Fruit fly (Drosophila melanogaster) whole organism, wandering third instar larva: Measurements from ENCODE around the gene Ns4.

Experiments used
- Abd-B ChIP-seq: fragments of >200 bp; optimal IDR thresholded peaks from 2 replicates; lab custom pipeline; 2017; ENCODE audit warnings: missing biosample characterization, missing genetic modification characterization
- CG32264 ChIP-seq: fragments of 200-800 bp; sonication (Bioruptor generic); optimal IDR thresholded peaks from 2 replicates; lab custom pipeline; 2016; ENCODE audit warnings: missing biosample characterization, missing genetic modification characterization
- CG9705 ChIP-seq: fragments of 200-800 bp; sonication (Bioruptor generic); optimal IDR thresholded peaks from 2 replicates; lab custom pipeline; 2018; ENCODE audit warnings: missing biosample characterization, mild to moderate bottlenecking, missing genetic modification characterization
- CrebA ChIP-seq: fragments of 200-800 bp; sonication (Bioruptor generic); optimal IDR thresholded peaks from 2 replicates; lab custom pipeline; 2016; ENCODE audit warnings: missing biosample characterization, mild to moderate bottlenecking, missing genetic modification characterization, borderline replicate concordance
- Dfd ChIP-seq: fragments of >200 bp; optimal IDR thresholded peaks from 2 replicates; lab custom pipeline; 2017; ENCODE audit warnings: missing biosample characterization, missing genetic modification characterization
- Dif ChIP-seq: fragments of 200-275, 200-300 bp; sonication (Bioruptor generic); optimal IDR thresholded peaks from 2 replicates; lab custom pipeline; 2018; ENCODE audit warnings: missing biosample characterization, missing genetic modification characterization; ENCODE audit not compliant: partially characterized antibody
- GATAd ChIP-seq: sonication (Bioruptor generic); optimal IDR thresholded peaks from 2 replicates; lab custom pipeline; 2016; ENCODE audit warnings: missing biosample characterization, missing genetic modification characterization
- HLH106 ChIP-seq: fragments of 200-800 bp; optimal IDR thresholded peaks from 3 replicates; lab custom pipeline; 2019; ENCODE audit warnings: missing biosample characterization, mild to moderate bottlenecking, missing genetic modification characterization, moderate library complexity
- Hnf4 ChIP-seq: fragments of 200-800 bp; sonication (Bioruptor generic); optimal IDR thresholded peaks from 2 replicates; lab custom pipeline; 2016; ENCODE audit warnings: missing biosample characterization, mild to moderate bottlenecking, missing genetic modification characterization
- Hr78 ChIP-seq: fragments of >200 bp; optimal IDR thresholded peaks from 2 replicates; lab custom pipeline; 2017; ENCODE audit warnings: missing biosample characterization, missing genetic modification characterization
- Hr83 ChIP-seq: fragments of 200-300 bp; sonication (Bioruptor generic); optimal IDR thresholded peaks from 2 replicates; lab custom pipeline; 2016; ENCODE audit warnings: missing biosample characterization, mild to moderate bottlenecking, missing genetic modification characterization, moderate library complexity; ENCODE audit not compliant: poor library complexity, severe bottlenecking
- Jra ChIP-seq: sonication (Bioruptor generic); optimal IDR thresholded peaks from 2 replicates; lab custom pipeline; 2016; ENCODE audit warnings: missing biosample characterization, missing genetic modification characterization
- Mio ChIP-seq: sonication (Bioruptor generic); optimal IDR thresholded peaks from 2 replicates; lab custom pipeline; 2016; ENCODE audit warnings: missing biosample characterization, missing genetic modification characterization
- Myc ChIP-seq: fragments of >200 bp; optimal IDR thresholded peaks from 2 replicates; lab custom pipeline; 2017
- N ChIP-seq: fragments of >200 bp; optimal IDR thresholded peaks from 2 replicates; lab custom pipeline; 2018; ENCODE audit warnings: missing biosample characterization, missing external identifiers, missing genetic modification characterization
- OdsH ChIP-seq: fragments of 200-800 bp; sonication (Bioruptor generic); optimal IDR thresholded peaks from 2 replicates; lab custom pipeline; 2016; ENCODE audit warnings: missing biosample characterization, mild to moderate bottlenecking, missing genetic modification characterization
- Rel ChIP-seq, 2 experiments: fragments of 200-800 bp; sonication (Bioruptor generic) in 1 of 2; optimal IDR thresholded peaks; 2 replicates in 1 of 2; 3 replicates in 1 of 2; lab custom pipeline; 2016 to 2019; ENCODE audit warnings: mild to moderate bottlenecking in 2 of 2, missing biosample characterization in 2 of 2, missing genetic modification characterization in 2 of 2, moderate library complexity in 1 of 2
- Sp1 ChIP-seq: fragments of 200-800 bp; sonication (Bioruptor generic); optimal IDR thresholded peaks from 3 replicates; lab custom pipeline; 2019; ENCODE audit warnings: missing biosample characterization, mild to moderate bottlenecking, missing genetic modification characterization, moderate library complexity
- Vsx2 ChIP-seq: fragments of 200-300, 225-300 bp; sonication (Bioruptor generic); optimal IDR thresholded peaks from 2 replicates; lab custom pipeline; 2018; ENCODE audit warnings: missing biosample characterization, missing genetic modification characterization; ENCODE audit not compliant: partially characterized antibody
- br ChIP-seq: fragments of 200-800 bp; sonication (Bioruptor generic); optimal IDR thresholded peaks from 2 replicates; lab custom pipeline; 2016; ENCODE audit warnings: missing biosample characterization, missing genetic modification characterization
- brk ChIP-seq: fragments of 200-800 bp; sonication (Bioruptor generic); optimal IDR thresholded peaks from 2 replicates; lab custom pipeline; 2016; ENCODE audit warnings: missing biosample characterization, mild to moderate bottlenecking, missing genetic modification characterization
- dl ChIP-seq, 2 experiments: fragments of 175-275, 200-275 bp in 1 of 2; fragments of 200-275 bp in 1 of 2; sonication (Bioruptor generic); optimal IDR thresholded peaks; lab custom pipeline; 2018; ENCODE audit warnings: mild to moderate bottlenecking in 2 of 2, missing biosample characterization in 2 of 2, missing genetic modification characterization in 2 of 2, moderate library complexity in 2 of 2; ENCODE audit not compliant: partially characterized antibody in 2 of 2, insufficient read depth in 1 of 2
- dmrt93B ChIP-seq: fragments of 200-800 bp; sonication (Bioruptor generic); optimal IDR thresholded peaks from 2 replicates; lab custom pipeline; 2018; ENCODE audit warnings: missing biosample characterization, mild to moderate bottlenecking, missing genetic modification characterization
- dsf ChIP-seq: sonication (Bioruptor generic); optimal IDR thresholded peaks from 2 replicates; lab custom pipeline; 2016; ENCODE audit warnings: missing biosample characterization, missing genetic modification characterization, borderline replicate concordance
- ey ChIP-seq: fragments of 200-800 bp; sonication (Bioruptor generic); optimal IDR thresholded peaks from 2 replicates; lab custom pipeline; 2016; ENCODE audit warnings: missing biosample characterization, missing genetic modification characterization
- foxo ChIP-seq, 2 experiments: fragments of 200-800 bp; sonication (Bioruptor generic); optimal IDR thresholded peaks; 2 replicates in 1 of 2; 3 replicates in 1 of 2; lab custom pipeline; 2016 to 2017; ENCODE audit warnings: missing biosample characterization in 2 of 2, missing genetic modification characterization in 2 of 2
- fru ChIP-seq: fragments of 200-800 bp; sonication (Bioruptor generic); optimal IDR thresholded peaks from 3 replicates; lab custom pipeline; 2016; ENCODE audit warnings: missing biosample characterization, mild to moderate bottlenecking, missing genetic modification characterization
- h ChIP-seq: fragments of 200-800 bp; sonication (Bioruptor generic); optimal IDR thresholded peaks from 3 replicates; lab custom pipeline; 2016; ENCODE audit warnings: missing biosample characterization, mild to moderate bottlenecking, missing genetic modification characterization
- jim ChIP-seq: fragments of 175-275, 200-325 bp; sonication (Bioruptor generic); optimal IDR thresholded peaks from 2 replicates; lab custom pipeline; 2016; ENCODE audit warnings: missing biosample characterization, mild to moderate bottlenecking, missing genetic modification characterization
- lola ChIP-seq: fragments of >200 bp; optimal IDR thresholded peaks from 2 replicates; lab custom pipeline; 2017; ENCODE audit warnings: missing biosample characterization, missing genetic modification characterization
- pan ChIP-seq: fragments of >200 bp; optimal IDR thresholded peaks from 2 replicates; lab custom pipeline; 2017
- psq ChIP-seq: fragments of 200-800 bp; sonication (Bioruptor generic); optimal IDR thresholded peaks from 3 replicates; lab custom pipeline; 2017; ENCODE audit warnings: missing biosample characterization, mild to moderate bottlenecking, missing genetic modification characterization, moderate library complexity
- rgr ChIP-seq: fragments of 200-800 bp; sonication (Bioruptor generic); optimal IDR thresholded peaks from 3 replicates; lab custom pipeline; 2016; ENCODE audit warnings: missing biosample characterization, mild to moderate bottlenecking, missing genetic modification characterization
- sage ChIP-seq: fragments of 200-800 bp; sonication (Bioruptor generic); optimal IDR thresholded peaks from 2 replicates; lab custom pipeline; 2016; ENCODE audit warnings: missing biosample characterization, mild to moderate bottlenecking, missing genetic modification characterization
- sv ChIP-seq: fragments of 200-800 bp; sonication (Bioruptor generic); optimal IDR thresholded peaks from 3 replicates; lab custom pipeline; 2016; ENCODE audit warnings: missing biosample characterization, missing genetic modification characterization
- tai ChIP-seq: sonication (Bioruptor generic); optimal IDR thresholded peaks from 2 replicates; lab custom pipeline; 2016; ENCODE audit warnings: missing biosample characterization, missing genetic modification characterization
- usp ChIP-seq: fragments of >200 bp; optimal IDR thresholded peaks from 2 replicates; lab custom pipeline; 2017; ENCODE audit warnings: missing biosample characterization, missing genetic modification characterization
- woc ChIP-seq: sonication (Bioruptor generic); optimal IDR thresholded peaks from 2 replicates; lab custom pipeline; 2016; ENCODE audit warnings: missing biosample characterization, mild to moderate bottlenecking, missing genetic modification characterization

The Ns4 gene

DNA sequence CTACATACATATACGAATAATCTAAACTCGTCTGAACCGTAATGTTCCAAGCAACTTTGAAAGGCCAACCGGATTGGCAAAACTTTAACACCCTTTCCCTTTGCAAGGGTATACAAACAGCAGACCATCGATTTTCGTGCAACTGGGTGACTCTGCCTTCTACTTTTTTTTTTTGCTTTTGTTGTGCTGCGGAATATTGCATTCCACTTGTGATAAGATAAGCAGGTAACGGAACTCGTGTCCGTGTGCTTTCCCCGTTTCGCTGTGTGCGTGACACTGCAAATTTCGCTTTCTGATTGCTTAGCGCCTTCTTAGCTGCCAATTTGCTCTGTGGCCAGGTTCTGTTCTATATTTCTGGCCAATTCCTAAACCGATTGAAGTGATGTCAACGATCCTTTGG lies 8.7 kb downstream of the Ns4 start:
- no peak for TF ChIP-seq lola (GFP tag; lab: Kevin White, UChicago)
- TF ChIP-seq rgr (GFP tag; lab: Kevin White, UChicago) = peak; percentile 24
- peak; percentile 16 for TF ChIP-seq h
- TF ChIP-seq Rel (GFP tag; optimal IDR thresholded peaks at IDR 0.05; lab: Kevin White, UChicago) = no peak
- peak; percentile 100 for TF ChIP-seq Rel (tag; optimal IDR thresholded peaks at IDR 0.05; lab: Kevin White, UChicago)
- TF ChIP-seq Hnf4 (GFP tag; lab: Kevin White, UChicago) = no peak
- no peak for TF ChIP-seq Dfd (GFP tag; lab: Kevin White, UChicago)

DNA sequence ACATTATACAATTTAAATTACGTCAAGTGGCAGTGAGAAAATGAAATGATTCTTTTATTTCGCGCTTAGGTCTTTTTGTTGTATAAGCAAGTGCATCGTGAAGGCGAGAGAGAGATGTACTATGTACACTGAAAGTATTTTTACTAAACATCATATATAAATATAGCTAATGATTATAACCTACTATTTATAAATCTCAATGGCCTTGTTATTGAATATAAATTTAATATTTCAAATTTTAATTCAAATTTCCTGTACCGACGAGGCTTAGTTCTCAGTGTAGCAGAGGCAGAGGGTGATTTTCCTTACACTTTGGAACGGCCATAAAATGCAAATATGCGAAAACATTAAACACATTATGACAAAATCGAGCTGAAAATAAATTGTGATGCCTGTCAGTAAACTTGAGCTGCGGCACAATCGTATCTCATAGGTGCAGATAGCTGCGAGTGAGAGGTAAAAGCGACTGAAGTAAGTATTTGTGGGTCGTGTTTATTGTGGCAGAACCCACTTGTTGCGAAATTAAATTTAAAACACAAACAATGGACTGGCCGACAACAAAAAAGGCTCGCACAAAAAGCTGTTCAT lies 9.8 kb downstream of the Ns4 start:
- TF ChIP-seq HLH106 (tag; lab: Kevin White, UChicago) (peak; percentile 82), N (no peak), Abd-B (GFP tag; lab: Kevin White, UChicago) (no peak), rgr (GFP tag; lab: Kevin White, UChicago) (peak; percentile 91), Hnf4 (GFP tag; lab: Kevin White, UChicago) (peak; percentile 74), dmrt93B (GFP tag; lab: Kevin White, UChicago) (peak; percentile 59), jim (GFP tag; lab: Kevin White, UChicago) (no peak), Vsx2 (GFP tag; lab: Kevin White, UChicago) (no peak), GATAd (GFP tag; lab: Kevin White, UChicago) (no peak), sage (GFP tag; lab: Kevin White, UChicago) (peak; percentile 73), usp (no peak), Rel (GFP tag; optimal IDR thresholded peaks at IDR 0.05; lab: Kevin White, UChicago) (peak; percentile 9), Rel (tag; optimal IDR thresholded peaks at IDR 0.05; lab: Kevin White, UChicago) (peak; percentile 42), Hr83 (GFP tag; lab: Kevin White, UChicago) (no peak), OdsH (GFP tag; lab: Kevin White, UChicago) (peak; percentile 88), ey (peak; percentile 64), Myc (lab: Kevin White, UChicago) (no peak), dl (GFP tag; optimal IDR thresholded peaks at IDR 0.05; lab: Kevin White, UChicago; ENCODE audit: insufficient read depth in 1 of 2, partially characterized antibody in 2 of 2) (no peak), Sp1 (GFP tag; lab: Kevin White, UChicago) (peak; percentile 81), h (peak; percentile 88), foxo (GFP tag; optimal IDR thresholded peaks at IDR 0.05; lab: Kevin White, UChicago) (peak in 1 of 2 experiments; percentile 89), dsf (peak; percentile 49), lola (GFP tag; lab: Kevin White, UChicago) (no peak), CG9705 (peak; percentile 6), Mio (GFP tag; lab: Kevin White, UChicago) (no peak), Hr78 (GFP tag; lab: Kevin White, UChicago) (no peak), Jra (GFP tag; lab: Kevin White, UChicago) (peak; percentile 46), psq (peak; percentile 86), tai (GFP tag; lab: Kevin White, UChicago) (no peak), Dfd (GFP tag; lab: Kevin White, UChicago) (no peak), woc (GFP tag; lab: Kevin White, UChicago) (peak; percentile 40), CrebA (GFP tag; lab: Kevin White, UChicago) (no peak), br (GFP tag; lab: Kevin White, UChicago) (peak; percentile 27), CG32264 (GFP tag; lab: Kevin White, UChicago) (no peak), Dif (GFP tag; lab: Kevin White, UChicago) (no peak), pan (lab: Kevin White, UChicago) (no peak), sv (peak; percentile 33), fru (GFP tag; lab: Kevin White, UChicago) (peak; percentile 58), brk (GFP tag; lab: Kevin White, UChicago) (peak; percentile 79)
